Worm (Caenorhabditis elegans) whole organism, L4/young adult: ENCODE results near the gene T21C9.9.

Experiments used
- W03F9.2 ChIP-seq: fragments of 150-350 bp; optimal IDR thresholded peaks from 2 replicates; lab custom pipeline; 2014; ENCODE audit warnings: missing biosample characterization, missing genetic modification characterization
- dao-5 ChIP-seq: sonication (generic microtip); optimal IDR thresholded peaks from 2 replicates; lab custom pipeline; 2016; ENCODE audit warnings: missing genotype, missing genetic modification characterization, moderate library complexity, missing compliant biosample characterization
- him-1 ChIP-seq: sonication (generic microtip); optimal IDR thresholded peaks from 2 replicates; lab custom pipeline; 2016; ENCODE audit warnings: missing genotype, missing genetic modification reagents, missing genetic modification characterization, missing compliant biosample characterization

T21C9.9 gene

ce11 chrV:10557676-10558075, 34.7 kb downstream of the T21C9.9 start, which contains the start of gene best-14:
best-14 (plus strand) TSS chrV:10557976.
- TF ChIP-seq W03F9.2 (tag; lab: Kevin White, UChicago) (no peak), dao-5 (tag; lab: Kevin White, UChicago) (no peak), him-1 (tag; lab: Kevin White, UChicago) (no peak)

DNA sequence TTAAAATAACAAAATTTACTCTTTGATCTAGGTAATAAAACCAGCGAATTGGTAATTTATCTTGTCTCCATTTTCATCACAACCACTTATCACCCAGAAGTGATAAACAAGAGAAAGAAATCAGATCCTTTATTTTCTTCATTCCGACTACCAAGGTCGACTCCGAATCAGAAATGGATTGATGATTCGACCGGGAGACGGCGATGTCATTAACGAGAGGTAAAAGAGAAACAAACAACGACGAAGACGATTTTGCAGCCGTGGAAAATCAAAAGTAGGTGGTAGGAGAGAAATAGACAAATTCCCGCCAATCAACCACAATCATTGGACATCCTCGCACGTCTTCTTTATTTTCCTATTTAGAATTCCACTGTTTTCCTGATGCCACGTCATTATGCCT, 35.3 kb downstream of the T21C9.9 start:
- TF ChIP-seq dao-5 (tag; lab: Kevin White, UChicago) (no peak), him-1 (tag; lab: Kevin White, UChicago) (no peak), W03F9.2 (tag; lab: Kevin White, UChicago) (no peak)

DNA sequence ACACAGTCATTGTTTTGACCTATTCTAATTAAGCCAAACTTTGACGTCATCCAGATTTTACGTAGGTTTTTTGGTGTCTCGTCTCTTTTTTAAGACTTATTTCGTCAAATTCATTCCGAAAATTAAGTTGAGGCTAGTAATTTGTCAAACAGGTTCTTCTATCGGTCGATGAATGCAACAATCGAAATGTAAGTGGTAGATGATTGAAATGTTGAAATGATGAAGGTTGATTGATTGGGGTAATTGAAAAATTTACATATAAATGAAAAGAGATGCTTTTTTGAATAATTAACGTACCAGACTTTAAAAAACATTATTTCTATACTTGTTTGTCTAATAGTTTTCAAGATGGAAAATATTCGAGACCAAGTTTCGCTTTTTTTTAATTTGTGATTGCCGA, 36.0 kb downstream of the T21C9.9 start:
- TF ChIP-seq W03F9.2 (tag; lab: Kevin White, UChicago) (no peak), dao-5 (tag; lab: Kevin White, UChicago) (no peak), him-1 (tag; lab: Kevin White, UChicago) (no peak)

- no peak for TF ChIP-seq him-1 (tag; lab: Kevin White, UChicago)
- TF ChIP-seq W03F9.2 (tag; lab: Kevin White, UChicago) = no peak
- no peak for TF ChIP-seq dao-5 (tag; lab: Kevin White, UChicago)
Measured at ce11 chrV:10555239-10555638, 37.1 kb downstream of the T21C9.9 start, which contains the start of gene F32G8.3. F32G8.3 (minus strand) TSS chrV:10555339.

ce11 chrV:10549717-10550116, 42.7 kb downstream of the T21C9.9 start, which contains the start of gene F32G8.2:
F32G8.2 (plus strand) TSS chrV:10550017.
- TF ChIP-seq him-1 (tag; lab: Kevin White, UChicago) (no peak), W03F9.2 (tag; lab: Kevin White, UChicago) (no peak), dao-5 (tag; lab: Kevin White, UChicago) (no peak)

ce11 chrV:10548981-10549380, 43.4 kb downstream of the T21C9.9 start, which contains the start of gene srd-34:
srd-34 (minus strand) TSS chrV:10549081.
- no peak for TF ChIP-seq him-1 (tag; lab: Kevin White, UChicago)
- no peak for TF ChIP-seq W03F9.2 (tag; lab: Kevin White, UChicago)

DNA sequence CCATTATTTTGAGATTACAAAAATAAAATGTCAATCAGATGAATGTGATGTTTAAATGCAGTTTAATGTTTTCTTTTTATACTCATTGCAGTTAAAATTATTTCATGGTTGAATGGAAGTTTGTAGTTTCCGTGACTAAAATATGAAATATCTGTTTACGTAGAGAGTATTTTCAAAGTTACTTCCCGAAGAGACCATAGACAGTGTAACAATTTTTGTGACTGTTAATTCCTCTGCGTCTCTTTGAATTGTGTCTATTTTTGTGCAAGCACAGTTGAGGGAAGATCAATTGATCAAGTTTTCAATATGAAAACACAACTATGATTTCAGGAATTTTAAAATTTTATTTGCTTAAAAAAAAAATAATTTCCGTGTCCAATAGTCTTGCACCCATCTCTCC, 45.6 kb downstream of the T21C9.9 start, which contains the start of gene F25D1.5:
F25D1.5 (minus strand) TSS at position 35 of the 400 bp plus-strand sequence.
- TF ChIP-seq dao-5 (tag; lab: Kevin White, UChicago) = no peak
- TF ChIP-seq W03F9.2 (tag; lab: Kevin White, UChicago) = no peak
- TF ChIP-seq him-1 (tag; lab: Kevin White, UChicago) = no peak
